Fruit fly (Drosophila melanogaster): ENCODE results near the gene Tim9a.
A peak's percentile ranks its signal among the peaks of the same experiment; 100 is the strongest.

Tim9a gene

DNA sequence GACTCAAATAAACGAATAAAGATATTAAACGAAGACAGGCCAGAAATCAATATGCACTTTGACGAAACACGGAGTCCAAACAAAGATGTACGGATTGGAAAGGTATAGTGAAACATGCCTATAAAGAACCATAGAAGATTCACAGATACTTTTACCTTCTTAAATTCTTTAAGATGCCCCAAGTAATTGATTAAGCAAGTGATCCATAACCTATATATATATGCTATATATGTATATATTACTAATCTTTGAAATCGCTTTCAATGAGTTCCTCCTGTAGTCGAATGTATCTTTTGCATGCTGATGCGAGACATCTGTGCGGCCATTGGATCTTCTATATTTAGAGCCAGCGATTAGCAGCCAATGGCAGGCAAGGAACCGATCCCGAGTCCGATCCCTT is 16.9 kb upstream of the Tim9a start, which contains the start of gene dmrt11E (continued):
- TF ChIP-seq CG14014 (GFP tag; IDR thresholded peaks at IDR 0.05) (no peak), Ssrp (tag; optimal IDR thresholded peaks at IDR 0.05) (peak; percentile 70), NC2β (GFP tag; optimal IDR thresholded peaks at IDR 0.05) (no peak), twi (tag; optimal IDR thresholded peaks at IDR 0.05) (peak; percentile 76), dati (GFP tag; IDR thresholded peaks at IDR 0.05) (0 out of 2 replicates have a peak, but pooled peaks have one; percentile 33), p53 (GFP tag; optimal IDR thresholded peaks at IDR 0.05) (no peak), ap (GFP tag; IDR thresholded peaks at IDR 0.05) (0 out of 2 replicates have a peak, but pooled peaks have one; percentile 29), Rfx (GFP tag; IDR thresholded peaks at IDR 0.05) (no peak), Optix (GFP tag; IDR thresholded peaks at IDR 0.05) (no peak), Ada2b (GFP tag; IDR thresholded peaks at IDR 0.05) (peak; percentile 58), tio (GFP tag; optimal IDR thresholded peaks at IDR 0.05) (peak; percentile 22), E2f1 (GFP tag; IDR thresholded peaks at IDR 0.05) (peak; percentile 61), otp (GFP tag; IDR thresholded peaks at IDR 0.05) (peak; percentile 65), Scr (GFP tag; IDR thresholded peaks at IDR 0.05; ENCODE audit: partially characterized antibody) (no peak), kay (GFP tag; optimal IDR thresholded peaks at IDR 0.05) (no peak), inv (GFP tag; IDR thresholded peaks at IDR 0.05; ENCODE audit: partially characterized antibody) (no peak), CG33213 (GFP tag; optimal IDR thresholded peaks at IDR 0.05) (no peak), CG11696 (GFP tag; IDR thresholded peaks at IDR 0.05) (0 out of 2 replicates have a peak, but pooled peaks have one; percentile 28), gcm (GFP tag; optimal IDR thresholded peaks at IDR 0.05) (peak; percentile 59), lola (GFP tag; optimal IDR thresholded peaks at IDR 0.05) (peak in 1 of 3 experiments; percentile 75), wdn (GFP tag; IDR thresholded peaks at IDR 0.05) (no peak), CG17568 (GFP tag; optimal IDR thresholded peaks at IDR 0.05) (peak; percentile 3), CG9797 (GFP tag; optimal IDR thresholded peaks at IDR 0.05) (no peak), tll (GFP tag; optimal IDR thresholded peaks at IDR 0.05) (no peak), chif (GFP tag; optimal IDR thresholded peaks at IDR 0.05) (peak in 1 of 2 experiments; percentile 23), CG12299 (tag; optimal IDR thresholded peaks at IDR 0.05) (peak; percentile 44), gfzf (GFP tag; optimal IDR thresholded peaks at IDR 0.05) (no peak), CG4617 (GFP tag; optimal IDR thresholded peaks at IDR 0.05; ENCODE audit: borderline replicate concordance) (no peak), gem (tag; optimal IDR thresholded peaks at IDR 0.05) (peak; percentile 82), tgo (GFP tag; IDR thresholded peaks at IDR 0.05) (peak; percentile 63), mld (GFP tag; IDR thresholded peaks at IDR 0.05; ENCODE audit: partially characterized antibody) (no peak), fru (optimal IDR thresholded peaks at IDR 0.05) (no peak), grn (GFP tag; optimal IDR thresholded peaks at IDR 0.05) (no peak), Atf-2 (GFP tag; optimal IDR thresholded peaks at IDR 0.05) (no peak), sim (GFP tag; IDR thresholded peaks at IDR 0.05) (0 out of 2 replicates have a peak, but pooled peaks have one; percentile 51), bab2 (GFP tag; optimal IDR thresholded peaks at IDR 0.05) (no peak), D (optimal IDR thresholded peaks at IDR 0.05) (no peak), D (GFP tag; optimal IDR thresholded peaks at IDR 0.05) (peak; percentile 64), NK7.1 (GFP tag; optimal IDR thresholded peaks at IDR 0.05) (no peak), Ets65A (GFP tag) (no peak), CG8765 (GFP tag; IDR thresholded peaks at IDR 0.05) (peak; percentile 66; the same call in 1 of the 2 replicates), jing (GFP tag; optimal IDR thresholded peaks at IDR 0.05) (peak; percentile 44), unpg (GFP tag; optimal IDR thresholded peaks at IDR 0.05) (peak; percentile 74), CG11093 (GFP tag; IDR thresholded peaks at IDR 0.05) (peak; percentile 46; the same call in 1 of the 3 replicates), CG17912 (GFP tag; optimal IDR thresholded peaks at IDR 0.05) (no peak), B-H1 (GFP tag; IDR thresholded peaks at IDR 0.05) (no peak), CG1792 (GFP tag; optimal IDR thresholded peaks at IDR 0.05) (no peak), Dbx (GFP tag; IDR thresholded peaks at IDR 0.05) (no peak), yki (optimal IDR thresholded peaks at IDR 0.05) (no peak), cato (GFP tag; optimal IDR thresholded peaks at IDR 0.05; ENCODE audit: borderline replicate concordance) (no peak), CG34224 (GFP tag; IDR thresholded peaks at IDR 0.05; ENCODE audit: partially characterized antibody) (no peak), cg (GFP tag; optimal IDR thresholded peaks at IDR 0.05) (no peak)
